Fruit fly (Drosophila melanogaster): ENCODE data around the gene CG2983.

The CG2983 gene

DNA sequence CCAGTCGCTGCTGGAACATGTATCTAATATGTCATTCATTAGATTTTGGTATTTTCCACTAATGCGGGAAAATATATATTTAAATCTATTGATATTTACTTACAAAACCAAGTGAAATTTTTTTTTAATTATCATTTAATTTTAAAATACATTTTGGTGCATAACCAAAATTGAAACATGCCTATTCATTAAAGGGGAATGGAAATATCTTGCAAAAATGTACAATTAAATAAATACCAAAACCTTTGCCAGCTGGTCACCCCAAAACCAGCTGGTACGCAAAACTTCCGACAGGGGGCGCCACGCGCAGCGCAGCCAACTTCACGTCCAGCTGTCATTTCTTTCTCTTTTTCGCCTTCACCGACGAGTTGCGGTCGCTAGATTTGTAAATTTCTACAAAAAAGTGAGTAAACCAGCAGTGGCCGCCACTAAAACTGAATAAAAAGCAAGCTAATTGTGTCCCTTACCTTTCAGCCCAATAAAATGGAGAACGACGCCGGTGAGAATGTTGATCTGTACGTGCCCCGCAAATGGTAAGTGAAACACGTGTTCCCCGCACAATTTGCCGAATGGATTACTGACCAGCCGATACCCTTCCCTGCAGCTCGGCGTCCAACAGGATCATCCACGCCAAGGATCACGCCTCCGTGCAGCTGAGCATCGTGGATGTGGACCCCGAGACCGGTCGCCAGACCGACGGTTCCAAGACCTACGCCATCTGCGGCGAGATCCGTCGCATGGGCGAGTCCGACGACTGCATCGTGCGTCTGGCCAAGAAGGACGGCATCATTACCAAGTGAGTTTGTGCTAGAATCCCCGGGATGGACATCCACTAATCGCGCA is 8.6 kb downstream of the CG2983 start, which contains the start of the genes CG3104 and RpS21 (continued):
- TF ChIP-seq CG11456 (GFP tag; IDR thresholded peaks at IDR 0.05): peak; percentile 98
- TF ChIP-seq fd3F (GFP tag; optimal IDR thresholded peaks at IDR 0.05): peak; percentile 73
- peak; percentile 98 for TF ChIP-seq MESR4 (GFP tag; optimal IDR thresholded peaks at IDR 0.05)
- TF ChIP-seq CTCF (GFP tag; optimal IDR thresholded peaks at IDR 0.05): peak; percentile 98
- TF ChIP-seq CG14050 (GFP tag; IDR thresholded peaks at IDR 0.05): peak; percentile 79
- peak; percentile 85 for TF ChIP-seq ttk (GFP tag; IDR thresholded peaks at IDR 0.05)
- TF ChIP-seq ro (GFP tag; IDR thresholded peaks at IDR 0.05): peak; percentile 76
- peak; percentile 77 for TF ChIP-seq CG3838 (GFP tag; optimal IDR thresholded peaks at IDR 0.05)
- TF ChIP-seq CG2678 (tag; optimal IDR thresholded peaks at IDR 0.05): peak; percentile 75
- peak; percentile 96 for TF ChIP-seq CG33213 (GFP tag; optimal IDR thresholded peaks at IDR 0.05)
- TF ChIP-seq CG3726 (GFP tag; IDR thresholded peaks at IDR 0.05): peak; percentile 79; the same call in 1 of the 3 replicates
- TF ChIP-seq fd64A (GFP tag; optimal IDR thresholded peaks at IDR 0.05): peak; percentile 55
- TF ChIP-seq Hr51 (GFP tag; optimal IDR thresholded peaks at IDR 0.05): peak; percentile 53 to 83
- TF ChIP-seq Opbp (GFP tag; IDR thresholded peaks at IDR 0.05; ENCODE audit: partially characterized antibody): peak; percentile 100
- TF ChIP-seq CG6175 (GFP tag; IDR thresholded peaks at IDR 0.05): peak; percentile 87
- peak; percentile 81 for TF ChIP-seq CG10267 (tag; optimal IDR thresholded peaks at IDR 0.05)
- TF ChIP-seq CG18619 (GFP tag; optimal IDR thresholded peaks at IDR 0.05): peak; percentile 93
- TF ChIP-seq slbo (GFP tag; IDR thresholded peaks at IDR 0.05): peak; percentile 97
- peak; percentile 89 for TF ChIP-seq mirr (GFP tag; optimal IDR thresholded peaks at IDR 0.05)
- TF ChIP-seq hkb (optimal IDR thresholded peaks at IDR 0.05): peak; percentile 87
- peak; percentile 65; the same call in 1 of the 2 replicates for TF ChIP-seq hkb (GFP tag; IDR thresholded peaks at IDR 0.05)
- TF ChIP-seq pan (optimal IDR thresholded peaks at IDR 0.05): no peak
- TF ChIP-seq pan (GFP tag; optimal IDR thresholded peaks at IDR 0.05 in 1 of 2, IDR thresholded peaks at IDR 0.05 in 1 of 2): peak in 1 of 2 experiments; percentile 85
- TF ChIP-seq klu (GFP tag; IDR thresholded peaks at IDR 0.05): peak; percentile 72
- peak; percentile 84 for TF ChIP-seq CG4424 (GFP tag; optimal IDR thresholded peaks at IDR 0.05)
- peak; percentile 12 for TF ChIP-seq vfl (GFP tag; optimal IDR thresholded peaks at IDR 0.05)
- TF ChIP-seq mam (GFP tag; optimal IDR thresholded peaks at IDR 0.05): peak; percentile 86
- TF ChIP-seq sens (GFP tag): peak; percentile 96
- TF ChIP-seq CG30020 (tag; optimal IDR thresholded peaks at IDR 0.05): peak; percentile 60
- no peak for TF ChIP-seq D (optimal IDR thresholded peaks at IDR 0.05)
- TF ChIP-seq D (GFP tag; optimal IDR thresholded peaks at IDR 0.05): peak; percentile 77
- TF ChIP-seq crc (GFP tag; optimal IDR thresholded peaks at IDR 0.05): peak; percentile 75
- peak; percentile 54 for TF ChIP-seq Ravus (GFP tag; IDR thresholded peaks at IDR 0.05)
- TF ChIP-seq CG2199 (GFP tag; IDR thresholded peaks at IDR 0.05): peak; percentile 79; the same call in 1 of the 3 replicates
- peak; percentile 57 for TF ChIP-seq CG8281 (tag; optimal IDR thresholded peaks at IDR 0.05)
- no peak for TF ChIP-seq Hr39 (optimal IDR thresholded peaks at IDR 0.05)
- peak; percentile 76 for TF ChIP-seq Atf3 (GFP tag; optimal IDR thresholded peaks at IDR 0.05)
- TF ChIP-seq maf-S (GFP tag; optimal IDR thresholded peaks at IDR 0.05): peak; percentile 80
- TF ChIP-seq CG13894 (tag; optimal IDR thresholded peaks at IDR 0.05): peak; percentile 73
- TF ChIP-seq zfh1 (GFP tag; IDR thresholded peaks at IDR 0.05): peak; percentile 93
- TF ChIP-seq NC2α (GFP tag; optimal IDR thresholded peaks at IDR 0.05): peak; percentile 64
- TF ChIP-seq fru (optimal IDR thresholded peaks at IDR 0.05): no peak
- TF ChIP-seq inv (GFP tag; IDR thresholded peaks at IDR 0.05; ENCODE audit: partially characterized antibody): no peak
- peak; percentile 99 for TF ChIP-seq YL-1 (GFP tag; optimal IDR thresholded peaks at IDR 0.05)
- TF ChIP-seq CG11504 (tag; optimal IDR thresholded peaks at IDR 0.05): peak; percentile 79
- peak; percentile 66 for TF ChIP-seq dimm (GFP tag; IDR thresholded peaks at IDR 0.05)
- peak; percentile 77; the same call in 1 of the 2 replicates for TF ChIP-seq gt (GFP tag; IDR thresholded peaks at IDR 0.05)
- TF ChIP-seq CG8924 (tag; optimal IDR thresholded peaks at IDR 0.05): peak; percentile 60
- peak; percentile 29 for TF ChIP-seq Bgb (GFP tag; IDR thresholded peaks at IDR 0.05; ENCODE audit: partially characterized antibody)
- TF ChIP-seq HLH4C (GFP tag; IDR thresholded peaks at IDR 0.05; ENCODE audit: partially characterized antibody): no peak
- TF ChIP-seq Antp (GFP tag; optimal IDR thresholded peaks at IDR 0.05): peak; percentile 88

Data from whole organism, embryonic.